Worm (Caenorhabditis elegans) whole organism, mixed stage, embryonic: ENCODE results near the gene C24D10.49.

Experiments
- M03D4.4 ChIP-seq: sonication (generic microtip); optimal IDR thresholded peaks from 2 replicates; lab custom pipeline; 2017; ENCODE audit warnings: mild to moderate bottlenecking, missing genetic modification characterization, missing compliant biosample characterization
- bed-3 ChIP-seq: fragments of 200-800 bp; sonication (Bioruptor generic); optimal IDR thresholded peaks from 3 replicates; lab custom pipeline; 2018; ENCODE audit warnings: mild to moderate bottlenecking, missing genetic modification characterization, moderate library complexity, missing compliant biosample characterization
- blmp-1 ChIP-seq: fragments of 150-350 bp; optimal IDR thresholded peaks from 2 replicates; lab custom pipeline; 2014; ENCODE audit warnings: missing biosample characterization, missing genetic modification characterization
- ceh-39 ChIP-seq: fragments of 150-350 bp; optimal IDR thresholded peaks from 2 replicates; lab custom pipeline; 2014; ENCODE audit warnings: missing biosample characterization, missing genetic modification characterization
- ceh-43 ChIP-seq: fragments of 200-800 bp; sonication (Bioruptor generic); optimal IDR thresholded peaks from 2 replicates; lab custom pipeline; 2018; ENCODE audit warnings: mild to moderate bottlenecking, missing genetic modification characterization, moderate library complexity, missing compliant biosample characterization
- ceh-83 ChIP-seq: fragments of 200-800 bp; sonication (Bioruptor generic); optimal IDR thresholded peaks from 2 replicates; lab custom pipeline; 2018; ENCODE audit warnings: mild to moderate bottlenecking, missing genetic modification characterization, missing compliant biosample characterization
- ces-1 ChIP-seq: fragments of 150-350 bp; optimal IDR thresholded peaks from 2 replicates; lab custom pipeline; 2014; ENCODE audit warnings: missing biosample characterization, missing genetic modification reagents, missing genetic modification characterization
- cnd-1 ChIP-seq: fragments of 200-800 bp; sonication (Bioruptor generic); optimal IDR thresholded peaks from 2 replicates; lab custom pipeline; 2018; ENCODE audit warnings: mild to moderate bottlenecking, missing genetic modification characterization, missing compliant biosample characterization
- drap-1 ChIP-seq: fragments of 200-800 bp; sonication (Bioruptor generic); optimal IDR thresholded peaks from 3 replicates; lab custom pipeline; 2018; ENCODE audit warnings: mild to moderate bottlenecking, missing genetic modification characterization, missing compliant biosample characterization
- elt-1 ChIP-seq: sonication (generic microtip); optimal IDR thresholded peaks from 2 replicates; lab custom pipeline; 2017; ENCODE audit warnings: missing genetic modification characterization, mild to moderate bottlenecking, missing compliant biosample characterization, antibody characterized with exemption, moderate library complexity, borderline replicate concordance; ENCODE audit not compliant: insufficient read depth
- elt-3 ChIP-seq: fragments of 150-350 bp; optimal IDR thresholded peaks from 2 replicates; lab custom pipeline; 2014; ENCODE audit warnings: missing biosample characterization, missing genetic modification characterization
- flh-1 ChIP-seq: fragments of 200-800 bp; sonication (Bioruptor generic); optimal IDR thresholded peaks from 2 replicates; lab custom pipeline; 2018; ENCODE audit warnings: mild to moderate bottlenecking, missing genetic modification characterization, moderate library complexity, missing compliant biosample characterization
- ham-2 ChIP-seq: fragments of 200-800 bp; sonication (Bioruptor generic); optimal IDR thresholded peaks from 2 replicates; lab custom pipeline; 2018; ENCODE audit warnings: mild to moderate bottlenecking, missing genetic modification characterization, missing compliant biosample characterization
- hlh-1 ChIP-seq: fragments of 150-350 bp; optimal IDR thresholded peaks from 2 replicates; lab custom pipeline; 2014; ENCODE audit warnings: missing biosample characterization, missing genetic modification reagents, missing genetic modification characterization
- lin-13 ChIP-seq: fragments of 150-350 bp; optimal IDR thresholded peaks from 2 replicates; lab custom pipeline; 2014; ENCODE audit warnings: missing biosample characterization, missing genetic modification characterization
- lin-32 ChIP-seq: fragments of 200-800 bp; sonication (Bioruptor generic); optimal IDR thresholded peaks from 2 replicates; lab custom pipeline; 2018; ENCODE audit warnings: mild to moderate bottlenecking, missing genetic modification characterization, missing compliant biosample characterization
- lsy-2 ChIP-seq: fragments of 150-350 bp; optimal IDR thresholded peaks from 2 replicates; lab custom pipeline; 2014; ENCODE audit warnings: missing biosample characterization, missing genetic modification characterization
- mab-5 ChIP-seq: fragments of 150-350 bp; optimal IDR thresholded peaks from 2 replicates; lab custom pipeline; 2014; ENCODE audit warnings: missing biosample characterization, missing genetic modification characterization
- mep-1 ChIP-seq: fragments of 150-350 bp; optimal IDR thresholded peaks from 2 replicates; lab custom pipeline; 2017; ENCODE audit warnings: missing biosample characterization, missing genetic modification reagents, missing genetic modification characterization, inconsistent platforms
- mls-2 ChIP-seq: sonication (generic microtip); optimal IDR thresholded peaks from 2 replicates; lab custom pipeline; 2016; ENCODE audit warnings: mild to moderate bottlenecking, missing genetic modification characterization, moderate library complexity, missing compliant biosample characterization
- nhr-12 ChIP-seq: fragments of 150-350 bp; optimal IDR thresholded peaks from 2 replicates; lab custom pipeline; 2014; ENCODE audit warnings: missing biosample characterization, missing genetic modification characterization
- nhr-2 ChIP-seq: fragments of 150-350 bp; optimal IDR thresholded peaks from 2 replicates; lab custom pipeline; 2014; ENCODE audit warnings: missing biosample characterization, missing genetic modification characterization
- nhr-237 ChIP-seq: fragments of 150-350 bp; optimal IDR thresholded peaks from 2 replicates; lab custom pipeline; 2014; ENCODE audit warnings: missing biosample characterization, missing genetic modification characterization
- nhr-28 ChIP-seq: fragments of 150-350 bp; optimal IDR thresholded peaks from 2 replicates; lab custom pipeline; 2014; ENCODE audit warnings: missing biosample characterization, missing genetic modification characterization
- nhr-76 ChIP-seq: sonication (generic microtip); optimal IDR thresholded peaks from 2 replicates; lab custom pipeline; 2017; ENCODE audit warnings: missing biosample characterization, missing genetic modification characterization
- pha-4 ChIP-seq: fragments of 150-350 bp; optimal IDR thresholded peaks from 2 replicates; lab custom pipeline; 2018; ENCODE audit warnings: missing biosample characterization, missing genetic modification reagents, missing genetic modification characterization
- sem-2 ChIP-seq: fragments of 200-800 bp; sonication (Bioruptor generic); optimal IDR thresholded peaks from 2 replicates; lab custom pipeline; 2018; ENCODE audit warnings: mild to moderate bottlenecking, missing genetic modification characterization, missing compliant biosample characterization
- snpc-4 ChIP-seq: fragments of 150-350 bp; optimal IDR thresholded peaks from 2 replicates; lab custom pipeline; 2014; ENCODE audit warnings: missing biosample characterization, missing genetic modification characterization
- sptf-1 ChIP-seq: sonication (generic microtip); optimal IDR thresholded peaks from 2 replicates; lab custom pipeline; 2017; ENCODE audit warnings: mild to moderate bottlenecking, missing genetic modification characterization, moderate library complexity, missing compliant biosample characterization
- tbx-8 ChIP-seq: fragments of 200-800 bp; sonication (Bioruptor generic); optimal IDR thresholded peaks from 2 replicates; lab custom pipeline; 2018; ENCODE audit warnings: mild to moderate bottlenecking, missing genetic modification characterization, moderate library complexity, missing compliant biosample characterization
- unc-120 ChIP-seq: sonication (generic microtip); optimal IDR thresholded peaks from 2 replicates; lab custom pipeline; 2017; ENCODE audit warnings: missing genetic modification characterization, missing compliant biosample characterization; ENCODE audit not compliant: poor library complexity, severe bottlenecking
- unc-39 ChIP-seq: fragments of 150-350 bp; optimal IDR thresholded peaks from 2 replicates; lab custom pipeline; 2014; ENCODE audit warnings: missing biosample characterization, missing genetic modification characterization
- unc-62 ChIP-seq: fragments of 150-350 bp; optimal IDR thresholded peaks from 2 replicates; lab custom pipeline; 2014; ENCODE audit warnings: missing biosample characterization, missing genetic modification reagents, missing genetic modification characterization
- zip-8 ChIP-seq: fragments of 150-350 bp; optimal IDR thresholded peaks from 2 replicates; lab custom pipeline; 2014; ENCODE audit warnings: missing biosample characterization, missing genetic modification characterization
- ztf-11 ChIP-seq: fragments of 150-350 bp; optimal IDR thresholded peaks from 2 replicates; lab custom pipeline; 2014; ENCODE audit warnings: missing biosample characterization, missing genetic modification characterization

The C24D10.49 gene

DNA sequence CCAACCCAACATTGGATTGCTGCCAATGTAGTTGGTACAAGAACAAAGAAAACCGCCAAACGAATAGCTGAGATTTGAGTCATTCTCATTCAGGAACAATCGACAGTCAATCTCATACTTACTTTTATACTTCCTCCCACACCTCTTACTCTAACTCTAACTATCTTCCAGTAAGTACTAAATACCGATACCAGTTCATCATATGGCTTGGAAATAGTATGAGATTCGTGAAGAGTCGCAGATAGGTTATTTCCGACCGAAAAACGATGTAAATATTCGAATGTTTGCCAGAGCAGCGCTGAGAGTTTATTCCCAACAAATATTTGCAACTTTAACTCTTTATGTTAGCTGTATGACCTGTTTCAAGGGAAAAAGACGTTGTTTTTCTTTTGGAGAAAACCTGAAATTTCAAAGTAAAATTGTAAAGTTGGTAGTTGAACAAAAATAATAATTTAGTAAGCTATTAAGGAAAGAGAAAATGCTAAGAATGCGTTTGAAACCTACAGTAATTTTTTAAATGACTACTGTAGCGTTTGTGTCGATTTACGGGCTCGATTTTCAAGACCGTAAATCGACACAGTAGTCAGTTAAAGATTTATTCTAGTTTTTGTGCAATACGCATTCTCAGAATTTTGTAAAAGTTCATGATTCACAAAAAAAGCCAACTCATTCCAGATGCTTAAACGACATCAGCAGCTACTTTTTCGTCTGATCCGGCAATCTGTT lies 29.5 kb upstream of the C24D10.49 start, which contains the start of the genes W03F8.6 and mtrf-1L:
Gene W03F8.6, minus strand, starts transcription at position 101 of the 726 bp plus-strand sequence.
Gene mtrf-1L, plus strand, starts transcription at position 676 of the 726 bp plus-strand sequence.
- TF ChIP-seq nhr-28 (tag; lab: Kevin White, UChicago) (no peak), pha-4 (tag; lab: Kevin White, UChicago) (no peak), ceh-43 (no peak), lin-32 (GFP tag; lab: Kevin White, UChicago) (no peak), drap-1 (GFP tag; lab: Kevin White, UChicago) (no peak), M03D4.4 (tag; lab: Kevin White, UChicago) (no peak), zip-8 (tag; lab: Kevin White, UChicago) (no peak), ham-2 (GFP tag; lab: Kevin White, UChicago) (no peak), ces-1 (GFP tag; lab: Kevin White, UChicago) (no peak), unc-120 (tag; lab: Kevin White, UChicago) (no peak), mab-5 (no peak), mep-1 (tag; lab: Kevin White, UChicago) (no peak), unc-39 (tag; lab: Kevin White, UChicago) (no peak), mls-2 (no peak), lsy-2 (tag; lab: Kevin White, UChicago) (no peak)

DNA sequence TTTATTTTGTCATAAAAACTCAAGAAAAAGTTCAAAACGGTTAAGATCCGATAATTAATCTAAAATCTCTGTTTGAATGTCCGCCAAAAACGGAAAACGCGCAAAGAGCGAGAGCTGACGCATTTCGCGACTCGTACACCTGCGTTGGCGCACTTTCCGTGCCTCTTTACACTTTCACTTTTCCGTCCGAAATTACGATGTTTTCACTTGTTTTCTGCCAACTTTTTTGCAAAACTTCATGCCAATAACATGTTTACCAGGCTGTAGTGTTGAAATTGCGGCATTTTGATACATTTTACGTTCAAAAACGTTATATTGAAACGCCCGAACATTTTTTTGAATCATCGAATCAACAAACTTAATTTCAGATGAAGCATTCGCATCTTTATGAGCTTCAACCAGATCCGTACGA lies 26.6 kb upstream of the C24D10.49 start, which contains the start of gene W03F8.4:
Gene W03F8.4, plus strand, starts transcription at position 369 of the 412 bp plus-strand sequence.
- TF ChIP-seq mep-1 (tag; lab: Kevin White, UChicago) (peak; percentile 93), blmp-1 (peak; percentile 96), lin-13 (peak; percentile 94), unc-39 (tag; lab: Kevin White, UChicago) (peak; percentile 12), M03D4.4 (tag; lab: Kevin White, UChicago) (peak; percentile 61), flh-1 (GFP tag; lab: Kevin White, UChicago) (no peak), hlh-1 (tag; lab: Kevin White, UChicago) (peak; percentile 28), ham-2 (GFP tag; lab: Kevin White, UChicago) (peak; percentile 46), sptf-1 (tag; lab: Kevin White, UChicago) (peak; percentile 79), nhr-76 (tag; lab: Kevin White, UChicago) (no peak), drap-1 (GFP tag; lab: Kevin White, UChicago) (peak; percentile 75), nhr-12 (tag; lab: Kevin White, UChicago) (no peak), unc-62 (GFP tag; lab: Kevin White, UChicago) (peak; percentile 51), nhr-2 (tag; lab: Kevin White, UChicago) (no peak), elt-1 (no peak), pha-4 (tag; lab: Kevin White, UChicago) (peak; percentile 91), unc-120 (tag; lab: Kevin White, UChicago) (peak; percentile 87), mls-2 (peak; percentile 68), ces-1 (GFP tag; lab: Kevin White, UChicago) (peak; percentile 62), ceh-83 (GFP tag; lab: Kevin White, UChicago) (peak; percentile 89), nhr-28 (tag; lab: Kevin White, UChicago) (no peak), elt-3 (no peak), bed-3 (peak; percentile 24), sem-2 (GFP tag; lab: Kevin White, UChicago) (peak; percentile 45), lsy-2 (tag; lab: Kevin White, UChicago) (peak; percentile 86), snpc-4 (tag; lab: Kevin White, UChicago) (no peak), ceh-43 (peak; percentile 45), ceh-39 (tag; lab: Kevin White, UChicago) (peak; percentile 64), lin-32 (GFP tag; lab: Kevin White, UChicago) (no peak), nhr-237 (tag; lab: Kevin White, UChicago) (peak; percentile 87), mab-5 (peak; percentile 4), tbx-8 (GFP tag; lab: Kevin White, UChicago) (peak; percentile 68), cnd-1 (peak; percentile 50), ztf-11 (tag; lab: Kevin White, UChicago) (peak; percentile 13), zip-8 (tag; lab: Kevin White, UChicago) (no peak)
